Worm (Caenorhabditis elegans) whole organism, L2 larva: ENCODE data around the gene C25H3.7.
A peak's percentile ranks its signal among the peaks of the same experiment; 100 is the strongest.

Experiments used
- blmp-1 ChIP-seq: sonication (generic microtip); optimal IDR thresholded peaks from 2 replicates; lab custom pipeline; 2017; ENCODE audit warnings: missing genetic modification characterization, mild to moderate bottlenecking, missing compliant biosample characterization, antibody characterized with exemption, moderate library complexity; ENCODE audit not compliant: insufficient read depth
- lsy-2 ChIP-seq, 2 experiments: fragments of 150-350 bp in 1 of 2; sonication (generic microtip) in 1 of 2; optimal IDR thresholded peaks; 2 replicates each; lab custom pipeline; 2014 to 2017; ENCODE audit warnings: missing biosample characterization in 2 of 2, missing genetic modification characterization in 2 of 2
- skn-1 ChIP-seq: sonication (generic microtip); optimal IDR thresholded peaks from 2 replicates; lab custom pipeline; 2017; ENCODE audit warnings: missing biosample characterization, missing genetic modification characterization

ce11 chrII:5661735-5662177 lies 7.0 kb downstream of the C25H3.7 start:
- TF ChIP-seq lsy-2 (tag; optimal IDR thresholded peaks at IDR 0.05; lab: Kevin White, UChicago) (peak; percentile 74 to 86), skn-1 (tag; lab: Kevin White, UChicago) (no peak), blmp-1 (tag; lab: Kevin White, UChicago) (peak; percentile 15)
